Worm (Caenorhabditis elegans) whole organism, young adult: ENCODE measurements around the gene dnj-11.

Source experiments
- B0336.3 ChIP-seq: fragments of 200-800 bp; sonication (Bioruptor generic); IDR thresholded peaks from 2 replicates; pipeline ENCODE4 v1.3.6; 2022; ENCODE audit warnings: missing genetic modification characterization, missing compliant biosample characterization
- D2030.7 ChIP-seq: fragments of 200-800 bp; sonication (Bioruptor generic); IDR thresholded peaks from 2 replicates; pipeline ENCODE4 v1.3.6; 2022; ENCODE audit warnings: missing genetic modification reagents, missing genetic modification characterization, missing compliant biosample characterization
- F52B5.7 ChIP-seq: sonication (generic microtip); optimal IDR thresholded peaks from 2 replicates; lab custom pipeline; 2016; ENCODE audit warnings: mild to moderate bottlenecking, missing genetic modification characterization, missing compliant biosample characterization
- F57A8.1 ChIP-seq: fragments of 200-800 bp; sonication (Bioruptor generic); optimal IDR thresholded peaks from 2 replicates; lab custom pipeline; 2018; ENCODE audit warnings: mild to moderate bottlenecking, missing genetic modification characterization, moderate library complexity, missing compliant biosample characterization
- K11D2.4 ChIP-seq: fragments of 200-800 bp; sonication (Bioruptor generic); IDR thresholded peaks from 2 replicates; pipeline ENCODE4 v1.3.6; 2022; ENCODE audit warnings: missing genetic modification reagents, missing genetic modification characterization, missing compliant biosample characterization
- Y56A3A.18 ChIP-seq: fragments of 200-800 bp; sonication (Bioruptor generic); IDR thresholded peaks from 2 replicates; pipeline ENCODE4 v1.3.6; 2022; ENCODE audit warnings: missing genetic modification reagents, missing genetic modification characterization, missing compliant biosample characterization
- ZK185.1 ChIP-seq: sonication (generic microtip); optimal IDR thresholded peaks from 2 replicates; lab custom pipeline; 2016; ENCODE audit warnings: mild to moderate bottlenecking, missing genetic modification characterization, missing compliant biosample characterization; ENCODE audit not compliant: poor library complexity, severe bottlenecking
- attf-5 ChIP-seq: fragments of 200-800 bp; sonication (Bioruptor generic); optimal IDR thresholded peaks from 2 replicates; lab custom pipeline; 2018; ENCODE audit warnings: mild to moderate bottlenecking, missing genetic modification characterization, missing compliant biosample characterization
- cebp-1 ChIP-seq, 2 experiments: fragments of 200-800 bp in 1 of 2; sonication (Bioruptor generic) in 1 of 2; sonication (generic microtip) in 1 of 2; IDR thresholded peaks in 1 of 2; optimal IDR thresholded peaks in 1 of 2; 2 replicates each; pipeline versions ENCODE4 v1.3.6 to Lab custom; 2017 to 2022; ENCODE audit warnings: missing compliant biosample characterization in 2 of 2, missing genetic modification characterization in 2 of 2, mild to moderate bottlenecking in 1 of 2, missing genetic modification reagents in 1 of 2, moderate library complexity in 1 of 2
- ceh-100 ChIP-seq: fragments of 200-800 bp; sonication (Bioruptor generic); IDR thresholded peaks from 2 replicates; pipeline ENCODE4 v1.3.6; 2022; ENCODE audit warnings: missing genetic modification reagents, missing genetic modification characterization, missing compliant biosample characterization
- ceh-27 ChIP-seq: fragments of 200-800 bp; sonication (Bioruptor generic); optimal IDR thresholded peaks from 2 replicates; lab custom pipeline; 2018; ENCODE audit warnings: mild to moderate bottlenecking, missing genetic modification characterization, moderate library complexity, missing compliant biosample characterization
- ceh-79 ChIP-seq: sonication (generic microtip); optimal IDR thresholded peaks from 2 replicates; lab custom pipeline; 2017; ENCODE audit warnings: mild to moderate bottlenecking, missing genetic modification characterization, missing compliant biosample characterization
- die-1 ChIP-seq: sonication (generic microtip); optimal IDR thresholded peaks from 2 replicates; lab custom pipeline; 2016; ENCODE audit warnings: missing genotype, mild to moderate bottlenecking, missing genetic modification characterization, missing compliant biosample characterization
- egrh-3 ChIP-seq: fragments of 200-800 bp; sonication (Bioruptor generic); IDR thresholded peaks from 2 replicates; pipeline ENCODE4 v1.3.6; 2022; ENCODE audit warnings: missing genetic modification reagents, missing genetic modification characterization, missing compliant biosample characterization
- ets-4 ChIP-seq: fragments of 200-800 bp; sonication (Bioruptor generic); optimal IDR thresholded peaks from 2 replicates; lab custom pipeline; 2018; ENCODE audit warnings: mild to moderate bottlenecking, missing genetic modification characterization, missing compliant biosample characterization
- hmg-1.2 ChIP-seq: fragments of 200-800 bp; sonication (Bioruptor generic); IDR thresholded peaks from 2 replicates; pipeline ENCODE4 v1.3.6; 2022; ENCODE audit warnings: missing genetic modification reagents, missing genetic modification characterization, missing compliant biosample characterization
- let-607 ChIP-seq, 2 experiments: fragments of 200-800 bp in 1 of 2; sonication (Bioruptor generic) in 1 of 2; sonication (generic microtip) in 1 of 2; optimal IDR thresholded peaks; 2 replicates each; lab custom pipeline; 2016 to 2018; ENCODE audit warnings: mild to moderate bottlenecking in 2 of 2, missing compliant biosample characterization in 2 of 2, missing genetic modification characterization in 2 of 2, moderate library complexity in 2 of 2, missing genotype in 1 of 2
- mcd-1 ChIP-seq: fragments of 200-800 bp; sonication (Bioruptor generic); IDR thresholded peaks from 2 replicates; pipeline ENCODE4 v1.3.6; 2022; ENCODE audit warnings: missing genetic modification reagents, missing genetic modification characterization, missing compliant biosample characterization
- nfyb-1 ChIP-seq: fragments of 200-800 bp; sonication (Bioruptor generic); IDR thresholded peaks from 2 replicates; pipeline ENCODE4 v1.3.6; 2022; ENCODE audit warnings: missing genetic modification reagents, missing genetic modification characterization, missing compliant biosample characterization
- nhr-80 ChIP-seq: sonication (generic microtip); optimal IDR thresholded peaks from 2 replicates; lab custom pipeline; 2016; ENCODE audit warnings: missing genetic modification characterization, missing compliant biosample characterization
- pha-4 ChIP-seq: fragments of 150-350 bp; sonication (generic microtip); optimal IDR thresholded peaks from 2 replicates; lab custom pipeline; 2014; ENCODE audit warnings: missing biosample characterization, missing genetic modification reagents, missing genetic modification characterization
- rcor-1 ChIP-seq: fragments of 200-800 bp; sonication (Bioruptor generic); IDR thresholded peaks from 2 replicates; pipeline ENCODE4 v1.3.6; 2022; ENCODE audit warnings: missing genetic modification reagents, missing genetic modification characterization, missing compliant biosample characterization
- repo-1 ChIP-seq: sonication (generic microtip); optimal IDR thresholded peaks from 2 replicates; lab custom pipeline; 2017; ENCODE audit warnings: mild to moderate bottlenecking, missing genetic modification characterization, missing compliant biosample characterization
- rpc-1 ChIP-seq, 2 experiments: fragments of 150-350 bp in 1 of 2; sonication (generic microtip) in 1 of 2; optimal IDR thresholded peaks; 2 replicates each; lab custom pipeline; 2014 to 2018; ENCODE audit warnings: missing biosample characterization in 1 of 2, missing genetic modification characterization in 1 of 2, missing genetic modification reagents in 1 of 2, missing genotype in 1 of 2
- snpc-1.1 ChIP-seq: sonication (generic microtip); optimal IDR thresholded peaks from 2 replicates; lab custom pipeline; 2017; ENCODE audit warnings: missing genetic modification characterization, mild to moderate bottlenecking, missing compliant biosample characterization, antibody characterized with exemption, moderate library complexity, missing genotype, missing genetic modification reagents; ENCODE audit not compliant: insufficient read depth
- snpc-3.4 ChIP-seq: sonication (generic microtip); optimal IDR thresholded peaks from 2 replicates; lab custom pipeline; 2017; ENCODE audit warnings: missing genetic modification characterization, mild to moderate bottlenecking, missing compliant biosample characterization, antibody characterized with exemption, moderate library complexity, missing genotype, missing genetic modification reagents
- snpc-4 ChIP-seq, 5 experiments: fragments of 150-350 bp in 1 of 5; sonication (generic microtip) in 4 of 5; optimal IDR thresholded peaks; 2 replicates each; lab custom pipeline; 2014 to 2018; ENCODE audit warnings: missing genetic modification characterization in 5 of 5, missing biosample characterization in 3 of 5, antibody characterized with exemption in 2 of 5, mild to moderate bottlenecking in 2 of 5, missing compliant biosample characterization in 2 of 5, missing genotype in 2 of 5, moderate library complexity in 2 of 5, missing genetic modification reagents in 1 of 5
- somi-1 ChIP-seq: fragments of 200-800 bp; sonication (Bioruptor generic); optimal IDR thresholded peaks from 2 replicates; lab custom pipeline; 2018; ENCODE audit warnings: mild to moderate bottlenecking, missing genetic modification characterization, missing compliant biosample characterization
- tbp1 ChIP-seq: fragments of 200-800 bp; sonication (Bioruptor generic); optimal IDR thresholded peaks from 2 replicates; lab custom pipeline; 2018; ENCODE audit warnings: mild to moderate bottlenecking, missing genetic modification characterization, missing compliant biosample characterization
- ztf-26 ChIP-seq: sonication (generic microtip); optimal IDR thresholded peaks from 2 replicates; lab custom pipeline; 2017; ENCODE audit warnings: missing genetic modification characterization, missing compliant biosample characterization
- ztf-28 ChIP-seq: fragments of 200-800 bp; sonication (Bioruptor generic); IDR thresholded peaks from 2 replicates; pipeline ENCODE4 v1.3.6; 2022; ENCODE audit warnings: missing genetic modification reagents, missing genetic modification characterization, missing compliant biosample characterization

Gene dnj-11

DNA sequence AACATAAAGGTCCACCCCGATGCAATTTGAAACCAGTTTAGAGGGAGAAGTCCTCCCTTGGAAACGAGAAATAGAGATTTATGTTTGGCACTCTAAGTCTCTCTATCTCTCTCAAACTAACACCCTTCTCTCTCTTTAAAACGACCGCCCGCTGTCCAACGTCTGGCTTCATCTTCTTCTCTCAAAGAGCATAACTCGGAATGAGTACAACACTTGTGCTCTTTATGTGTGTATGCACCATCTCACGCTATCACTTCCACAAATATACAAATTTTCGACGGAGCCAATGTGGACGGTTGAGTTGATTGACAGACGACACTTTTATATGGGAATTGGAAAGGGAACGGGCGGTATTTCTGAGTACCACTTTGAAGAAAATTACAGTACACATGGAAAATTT lies 11.3 kb upstream of the dnj-11 start:
- TF ChIP-seq F57A8.1 (GFP tag; lab: Kevin White, UChicago) = no peak
- TF ChIP-seq F52B5.7 = no peak
- TF ChIP-seq nhr-80 (tag; lab: Kevin White, UChicago) = peak; percentile 94
- no peak for TF ChIP-seq snpc-4 (GFP tag; optimal IDR thresholded peaks at IDR 0.05; lab: Kevin White, UChicago)
- no peak for TF ChIP-seq snpc-4 (tag; optimal IDR thresholded peaks at IDR 0.05; lab: Kevin White, UChicago)
- TF ChIP-seq repo-1 (tag; lab: Kevin White, UChicago) = no peak
- no peak for TF ChIP-seq egrh-3 (GFP tag; lab: Robert Waterston, UW)
- peak; percentile 30 for TF ChIP-seq attf-5 (GFP tag; lab: Kevin White, UChicago)
- no peak for TF ChIP-seq cebp-1 (GFP tag; IDR thresholded peaks at IDR 0.05; lab: Robert Waterston, UW)
- TF ChIP-seq cebp-1 (tag; optimal IDR thresholded peaks at IDR 0.05; lab: Kevin White, UChicago) = peak; percentile 47
- TF ChIP-seq nfyb-1 (GFP tag; lab: Robert Waterston, UW) = peak; percentile 51; the same call in 1 of the 2 replicates
- 0 out of 2 replicates have a peak, but pooled peaks have one; percentile 10 for TF ChIP-seq Y56A3A.18
- no peak for TF ChIP-seq ztf-28 (GFP tag; lab: Robert Waterston, UW)
- TF ChIP-seq die-1 = no peak
- TF ChIP-seq let-607 (tag; optimal IDR thresholded peaks at IDR 0.05; lab: Kevin White, UChicago) = peak; percentile 27 to 79

DNA sequence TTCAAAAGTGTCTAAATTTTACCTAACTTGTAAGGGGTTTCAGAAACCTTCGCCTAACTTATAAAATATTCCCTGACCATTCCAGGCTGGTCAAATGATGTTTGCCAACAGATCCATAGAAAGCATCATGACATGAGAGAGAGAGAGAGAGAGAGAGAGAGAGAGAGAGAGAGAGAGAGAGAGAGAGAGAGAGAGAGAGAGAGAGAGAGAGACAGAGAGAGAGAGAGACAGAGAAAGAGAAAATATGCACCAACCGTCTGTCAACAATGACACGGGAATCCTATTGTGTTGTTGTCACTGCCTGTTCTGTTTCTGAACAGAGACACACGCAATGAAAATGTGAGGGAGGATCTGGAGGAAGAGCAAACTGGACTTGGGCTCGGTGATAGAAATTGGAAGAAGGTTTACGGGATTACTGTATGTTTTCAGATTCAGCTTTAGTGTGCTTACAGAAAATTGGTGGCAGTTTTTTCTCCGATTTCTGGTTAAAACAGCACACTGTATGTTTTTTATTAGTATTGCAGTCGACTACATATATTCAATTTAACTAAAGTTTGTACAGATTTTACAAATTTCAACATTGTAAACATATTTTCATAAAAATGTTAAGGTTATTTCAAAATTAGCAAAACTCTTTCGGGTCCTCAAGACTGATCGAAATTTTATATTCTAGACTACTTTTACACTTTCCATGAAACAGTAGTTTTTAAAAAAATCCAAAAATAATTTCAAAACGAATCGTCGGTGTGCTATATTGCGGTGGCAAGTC lies 9.5 kb upstream of the dnj-11 start:
- no peak for TF ChIP-seq ceh-79
- TF ChIP-seq hmg-1.2 (GFP tag; lab: Robert Waterston, UW) = peak; percentile 55
- peak; percentile 25 for TF ChIP-seq attf-5 (GFP tag; lab: Kevin White, UChicago)
- no peak for TF ChIP-seq K11D2.4 (GFP tag; lab: Robert Waterston, UW)
- TF ChIP-seq ZK185.1 (tag; lab: Kevin White, UChicago) = no peak
- peak; percentile 35; the same call in 1 of the 2 replicates for TF ChIP-seq mcd-1 (GFP tag; lab: Robert Waterston, UW)
- TF ChIP-seq B0336.3 = no peak
- no peak for TF ChIP-seq pha-4 (tag; lab: Kevin White, UChicago)
- TF ChIP-seq egrh-3 (GFP tag; lab: Robert Waterston, UW) = 0 out of 2 replicates have a peak, but pooled peaks have one; percentile 21

DNA sequence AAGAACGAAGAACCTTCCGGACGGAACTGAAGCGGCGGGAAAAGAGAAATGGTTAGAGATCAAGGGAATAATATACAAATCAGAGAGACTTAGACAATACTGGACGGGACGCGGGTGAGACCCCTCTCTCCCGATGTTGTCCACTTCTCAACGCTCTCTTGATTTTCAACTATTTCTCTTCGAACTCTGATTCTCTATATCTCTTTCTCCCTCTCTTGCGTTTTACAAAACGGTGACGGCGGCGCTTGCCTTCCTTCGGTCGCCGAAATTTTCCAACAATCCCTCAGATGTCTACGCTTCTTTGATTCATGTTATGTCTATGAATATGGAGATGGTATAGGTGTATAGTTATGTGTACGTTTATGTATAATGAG lies 9.0 kb upstream of the dnj-11 start:
- TF ChIP-seq somi-1 = no peak
- TF ChIP-seq snpc-4 (GFP tag; optimal IDR thresholded peaks at IDR 0.05; lab: Kevin White, UChicago) = no peak
- peak in 1 of 4 experiments; percentile 19 for TF ChIP-seq snpc-4 (tag; optimal IDR thresholded peaks at IDR 0.05; lab: Kevin White, UChicago)
- TF ChIP-seq snpc-3.4 = peak; percentile 35
- no peak for TF ChIP-seq ets-4
- TF ChIP-seq D2030.7 (GFP tag; lab: Robert Waterston, UW) = no peak
- TF ChIP-seq cebp-1 (GFP tag; IDR thresholded peaks at IDR 0.05; lab: Robert Waterston, UW) = no peak
- peak; percentile 61 for TF ChIP-seq cebp-1 (tag; optimal IDR thresholded peaks at IDR 0.05; lab: Kevin White, UChicago)
- TF ChIP-seq rpc-1 (optimal IDR thresholded peaks at IDR 0.05; lab: Kevin White, UChicago) = no peak
- TF ChIP-seq rpc-1 (tag; optimal IDR thresholded peaks at IDR 0.05; lab: Kevin White, UChicago) = no peak
- TF ChIP-seq attf-5 (GFP tag; lab: Kevin White, UChicago) = peak; percentile 27
- TF ChIP-seq ztf-26 (tag; lab: Kevin White, UChicago) = peak; percentile 12
- TF ChIP-seq tbp1 (GFP tag; lab: Kevin White, UChicago) = peak; percentile 16
- peak; percentile 41; the same call in 1 of the 2 replicates for TF ChIP-seq mcd-1 (GFP tag; lab: Robert Waterston, UW)
- peak; percentile 82; the same call in 1 of the 2 replicates for TF ChIP-seq hmg-1.2 (GFP tag; lab: Robert Waterston, UW)
- TF ChIP-seq ceh-27 (GFP tag; lab: Kevin White, UChicago) = no peak
- peak; percentile 21; the same call in 1 of the 2 replicates for TF ChIP-seq rcor-1 (GFP tag; lab: Robert Waterston, UW)
- TF ChIP-seq ceh-100 (GFP tag; lab: Robert Waterston, UW) = no peak
- peak; percentile 34 for TF ChIP-seq nhr-80 (tag; lab: Kevin White, UChicago)
- TF ChIP-seq snpc-1.1 = no peak
